Fruit fly (Drosophila melanogaster): ENCODE results near the gene CG14147.

Gene CG14147

DNA sequence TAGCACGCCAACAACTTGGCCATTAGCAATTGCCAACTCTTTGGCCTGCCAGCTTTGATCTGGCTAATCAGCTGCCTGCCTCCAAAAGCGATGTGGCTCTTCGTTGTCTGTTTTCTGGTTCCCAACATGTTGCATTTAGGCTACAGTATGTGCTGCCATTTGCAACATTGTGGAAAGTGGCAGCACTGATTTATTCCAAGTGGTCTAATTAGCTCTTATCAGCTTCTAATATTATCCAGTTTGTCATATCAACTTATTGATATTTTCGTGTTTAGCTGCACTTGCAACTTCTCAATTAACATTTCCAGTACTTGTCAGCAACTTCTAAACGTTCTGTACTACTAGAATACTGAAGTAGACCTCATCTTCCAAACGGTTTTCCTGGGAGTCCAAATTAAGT is 47.6 kb downstream of the CG14147 start:
- TF ChIP-seq usp (GFP tag; optimal IDR thresholded peaks at IDR 0.05) = no peak
- no peak for TF ChIP-seq EcR (GFP tag; optimal IDR thresholded peaks at IDR 0.05)
- no peak for TF ChIP-seq psq (optimal IDR thresholded peaks at IDR 0.05)
- no peak for TF ChIP-seq pan (optimal IDR thresholded peaks at IDR 0.05)
- no peak for TF ChIP-seq CG8478 (optimal IDR thresholded peaks at IDR 0.05)
- no peak for TF ChIP-seq Dll (optimal IDR thresholded peaks at IDR 0.05)

DNA sequence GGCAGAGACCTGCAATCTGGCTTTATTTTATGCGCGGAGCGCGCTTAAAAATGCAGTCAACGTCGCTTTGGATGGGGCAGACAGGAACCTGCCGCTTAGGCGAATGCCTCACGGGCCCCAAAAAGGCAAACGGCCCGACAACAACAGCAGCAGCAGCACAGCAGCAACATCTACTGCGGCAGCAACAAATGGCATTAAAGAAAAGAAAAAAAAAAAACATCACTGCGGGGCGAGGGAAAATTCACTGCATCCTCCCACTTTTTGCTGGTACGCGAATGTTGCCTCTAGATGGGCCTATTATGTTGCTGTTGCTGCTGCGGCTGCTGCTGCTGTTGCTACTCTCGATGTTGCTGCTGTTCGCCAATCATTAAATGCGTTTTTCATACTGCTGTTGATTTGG is 49.5 kb downstream of the CG14147 start:
- TF ChIP-seq psq (optimal IDR thresholded peaks at IDR 0.05) (no peak), EcR (GFP tag; optimal IDR thresholded peaks at IDR 0.05) (no peak), usp (GFP tag; optimal IDR thresholded peaks at IDR 0.05) (no peak), pan (optimal IDR thresholded peaks at IDR 0.05) (no peak), CG8478 (optimal IDR thresholded peaks at IDR 0.05) (no peak), Dll (optimal IDR thresholded peaks at IDR 0.05) (peak; percentile 19)

Data from whole organism.